Worm (Caenorhabditis elegans) whole organism, L4 larva: Measurements from ENCODE around the gene ZC262.13.

Experiments used
- F26F4.8 ChIP-seq: fragments of 200-800 bp; sonication (Bioruptor generic); conservative IDR thresholded peaks from 2 replicates; pipeline ENCODE4 v1.3.6; 2022; ENCODE audit warnings: missing genetic modification characterization, missing compliant biosample characterization
- F44E2.7 ChIP-seq: fragments of 200-800 bp; sonication (Bioruptor generic); IDR thresholded peaks from 2 replicates; pipeline ENCODE4 v2.1.2; 2022; ENCODE audit warnings: missing genetic modification characterization, missing compliant biosample characterization
- R02D3.7 ChIP-seq: fragments of 150-350 bp; sonication (generic microtip); optimal IDR thresholded peaks from 3 replicates; lab custom pipeline; 2014; ENCODE audit warnings: missing biosample characterization, missing genetic modification characterization
- Y5F2A.4 ChIP-seq: fragments of 200-800 bp; sonication (Bioruptor generic); optimal IDR thresholded peaks from 2 replicates; lab custom pipeline; 2018; ENCODE audit warnings: mild to moderate bottlenecking, missing genetic modification characterization, missing compliant biosample characterization
- aha-1 ChIP-seq: fragments of 150-350 bp; peaks from one replicate; lab custom pipeline; 2014; ENCODE audit warnings: missing biosample characterization, missing genetic modification characterization
- aly-2 ChIP-seq: sonication (generic microtip); optimal IDR thresholded peaks from 2 replicates; lab custom pipeline; 2018; ENCODE audit warnings: missing biosample characterization, missing genetic modification characterization
- arid-1 ChIP-seq: fragments of 200-800 bp; sonication (Bioruptor generic); conservative IDR thresholded peaks from 2 replicates; pipeline ENCODE4 v1.3.6; 2022; ENCODE audit warnings: missing genetic modification reagents, missing genetic modification characterization, missing compliant biosample characterization
- ceh-82 ChIP-seq: sonication (generic microtip); optimal IDR thresholded peaks from 2 replicates; lab custom pipeline; 2017; ENCODE audit warnings: missing biosample characterization, missing genetic modification characterization
- daf-16 ChIP-seq, 3 experiments: sonication (generic microtip); optimal IDR thresholded peaks; 2 replicates each; lab custom pipeline; 2016 to 2017; ENCODE audit warnings: missing genetic modification characterization in 3 of 3, missing genetic modification reagents in 3 of 3, mild to moderate bottlenecking in 2 of 3, missing compliant biosample characterization in 2 of 3, missing biosample characterization in 1 of 3, moderate library complexity in 1 of 3
- daf-8 ChIP-seq: fragments of 200-800 bp; sonication (Bioruptor generic); IDR thresholded peaks from 2 replicates; pipeline ENCODE4 v1.3.6; 2022; ENCODE audit warnings: missing genetic modification characterization, missing compliant biosample characterization
- duxl-1 ChIP-seq: sonication (generic microtip); optimal IDR thresholded peaks from 2 replicates; lab custom pipeline; 2016; ENCODE audit warnings: mild to moderate bottlenecking, missing genetic modification characterization, moderate library complexity, missing compliant biosample characterization; ENCODE audit not compliant: poor library complexity
- egl-43 ChIP-seq: fragments of 200-800 bp; sonication (Bioruptor generic); IDR thresholded peaks from 2 replicates; pipeline ENCODE4 v1.3.6; 2022; ENCODE audit warnings: missing genetic modification reagents, missing genetic modification characterization, missing compliant biosample characterization
- fos-1 ChIP-seq: fragments of 150-350 bp; optimal IDR thresholded peaks from 2 replicates; lab custom pipeline; 2014; ENCODE audit warnings: missing biosample characterization, missing genetic modification characterization
- gei-8 ChIP-seq: fragments of 200-800 bp; sonication (Bioruptor generic); optimal IDR thresholded peaks from 2 replicates; lab custom pipeline; 2018; ENCODE audit warnings: mild to moderate bottlenecking, missing genetic modification characterization, missing compliant biosample characterization
- hlh-30 ChIP-seq: sonication (generic microtip); optimal IDR thresholded peaks from 2 replicates; lab custom pipeline; 2017; ENCODE audit warnings: antibody characterized with exemption, mild to moderate bottlenecking, missing genetic modification characterization, missing compliant biosample characterization; ENCODE audit not compliant: insufficient read depth
- hmg-1.1 ChIP-seq: fragments of 200-800 bp; sonication (Bioruptor generic); IDR thresholded peaks from 2 replicates; pipeline ENCODE4 v1.3.6; 2022; ENCODE audit warnings: missing genetic modification reagents, missing genetic modification characterization, missing compliant biosample characterization
- lin-15B ChIP-seq: fragments of 150-350 bp; sonication (generic microtip); optimal IDR thresholded peaks from 3 replicates; lab custom pipeline; 2014; ENCODE audit warnings: missing biosample characterization, missing genetic modification characterization
- lin-29 ChIP-seq: fragments of 200-800 bp; sonication (Bioruptor generic); IDR thresholded peaks from 2 replicates; pipeline ENCODE4 v1.3.6; 2022; ENCODE audit warnings: missing genetic modification reagents, missing genetic modification characterization, missing compliant biosample characterization
- madf-5 ChIP-seq, 2 experiments: fragments of 200-800 bp; sonication (Bioruptor generic); IDR thresholded peaks; 2 replicates each; pipeline ENCODE4 v1.3.6; 2022; ENCODE audit warnings: missing compliant biosample characterization in 2 of 2, missing genetic modification characterization in 2 of 2
- madf-9 ChIP-seq: fragments of 200-800 bp; sonication (Bioruptor generic); conservative IDR thresholded peaks from 2 replicates; pipeline ENCODE4 v1.3.6; 2022; ENCODE audit warnings: missing genetic modification reagents, missing genetic modification characterization, missing compliant biosample characterization
- mdt-29 ChIP-seq: fragments of 200-800 bp; sonication (Bioruptor generic); IDR thresholded peaks from 2 replicates; pipeline ENCODE4 v1.3.6; 2022; ENCODE audit warnings: missing genetic modification reagents, missing genetic modification characterization, missing compliant biosample characterization
- mxl-2 ChIP-seq: fragments of 200-800 bp; sonication (Bioruptor generic); conservative IDR thresholded peaks from 2 replicates; pipeline ENCODE4 v1.3.6; 2022; ENCODE audit warnings: missing genetic modification reagents, missing genetic modification characterization, missing compliant biosample characterization
- nhr-11 ChIP-seq: fragments of 150-350 bp; optimal IDR thresholded peaks from 2 replicates; lab custom pipeline; 2014; ENCODE audit warnings: missing biosample characterization, missing genetic modification characterization
- nhr-111 ChIP-seq: fragments of 200-800 bp; sonication (Bioruptor generic); optimal IDR thresholded peaks from 2 replicates; lab custom pipeline; 2018; ENCODE audit warnings: mild to moderate bottlenecking, missing genetic modification characterization, missing compliant biosample characterization
- php-3 ChIP-seq: fragments of 200-800 bp; sonication (Bioruptor generic); IDR thresholded peaks from 2 replicates; pipeline ENCODE4 v1.3.6; 2022; ENCODE audit warnings: missing genetic modification reagents, missing genetic modification characterization, missing compliant biosample characterization
- sdz-12 ChIP-seq: fragments of 200-800 bp; sonication (Bioruptor generic); optimal IDR thresholded peaks from 2 replicates; lab custom pipeline; 2018; ENCODE audit warnings: mild to moderate bottlenecking, missing genetic modification characterization, missing compliant biosample characterization
- set-16 ChIP-seq: fragments of 200-800 bp; sonication (Bioruptor generic); IDR thresholded peaks from 2 replicates; pipeline ENCODE4 v1.3.6; 2022; ENCODE audit warnings: missing genetic modification reagents, missing genetic modification characterization, missing compliant biosample characterization
- skn-1 ChIP-seq: fragments of 150-350 bp; optimal IDR thresholded peaks from 2 replicates; lab custom pipeline; 2014; ENCODE audit warnings: missing biosample characterization, missing genetic modification characterization
- unc-39 ChIP-seq: sonication (generic microtip); optimal IDR thresholded peaks from 2 replicates; lab custom pipeline; 2017; ENCODE audit warnings: missing biosample characterization, missing genetic modification characterization
- unc-62 ChIP-seq, 3 experiments: fragments of 150-350 bp in 1 of 3; sonication (generic microtip); optimal IDR thresholded peaks in 2 of 3; peaks in 1 of 3; 1 replicate in 1 of 3; 2 replicates in 2 of 3; lab custom pipeline; 2014 to 2017; ENCODE audit warnings: missing biosample characterization in 3 of 3, missing genetic modification characterization in 3 of 3, missing genetic modification reagents in 3 of 3, missing genotype in 1 of 3
- zfp-2 ChIP-seq: sonication (generic microtip); optimal IDR thresholded peaks from 2 replicates; lab custom pipeline; 2016; ENCODE audit warnings: mild to moderate bottlenecking, missing genetic modification characterization, missing compliant biosample characterization
- ztf-7 ChIP-seq: fragments of 150-350 bp; optimal IDR thresholded peaks from 2 replicates; lab custom pipeline; 2014; ENCODE audit warnings: missing biosample characterization, missing genetic modification characterization

Gene ZC262.13

ce11 chrIII:8319100-8319499 lies 6.9 kb upstream of the ZC262.13 start, which contains the start of gene F10E9.11 (continued):
- no peak for TF ChIP-seq ceh-82 (tag; lab: Kevin White, UChicago)
- TF ChIP-seq set-16 (GFP tag; lab: Robert Waterston, UW) = no peak
- no peak for TF ChIP-seq zfp-2 (tag; lab: Kevin White, UChicago)
- TF ChIP-seq nhr-111 (GFP tag; lab: Kevin White, UChicago) = no peak
- no peak for TF ChIP-seq ztf-7 (tag; lab: Kevin White, UChicago)
- TF ChIP-seq egl-43 = no peak
- TF ChIP-seq R02D3.7 (tag; lab: Kevin White, UChicago) = no peak
- TF ChIP-seq unc-39 (tag; lab: Kevin White, UChicago) = no peak
- peak; percentile 57 for TF ChIP-seq duxl-1 (tag; lab: Kevin White, UChicago)
- TF ChIP-seq mxl-2 (GFP tag; lab: Robert Waterston, UW) = no peak
- peak; percentile 57 for TF ChIP-seq hlh-30 (tag; lab: Kevin White, UChicago)
- no peak for TF ChIP-seq daf-8 (GFP tag; lab: Robert Waterston, UW)
- TF ChIP-seq daf-16 (GFP tag; optimal IDR thresholded peaks at IDR 0.05; lab: Kevin White, UChicago) = no peak
- no peak for TF ChIP-seq daf-16 (tag; optimal IDR thresholded peaks at IDR 0.05; lab: Kevin White, UChicago)
- TF ChIP-seq php-3 = no peak
- TF ChIP-seq Y5F2A.4 = no peak
- peak; percentile 73; the same call in 1 of the 2 replicates for TF ChIP-seq arid-1 (GFP tag; lab: Robert Waterston, UW)
- TF ChIP-seq F26F4.8 (GFP tag; lab: Robert Waterston, UW) = no peak
- no peak for TF ChIP-seq lin-29 (GFP tag; lab: Robert Waterston, UW)

- TF ChIP-seq gei-8 (GFP tag; lab: Kevin White, UChicago) (no peak), skn-1 (tag; lab: Kevin White, UChicago) (no peak), daf-16 (GFP tag; optimal IDR thresholded peaks at IDR 0.05; lab: Kevin White, UChicago) (no peak), daf-16 (tag; optimal IDR thresholded peaks at IDR 0.05; lab: Kevin White, UChicago) (no peak), mdt-29 (GFP tag; lab: Robert Waterston, UW) (no peak)
Measured at ce11 chrIII:8320183-8320582, 5.8 kb upstream of the ZC262.13 start, which contains the start of gene F10E9.10. Gene F10E9.10 (minus strand): TSS chrIII:8320283.

ce11 chrIII:8321225-8321624 lies 4.8 kb upstream of the ZC262.13 start:
- TF ChIP-seq aly-2 (tag; lab: Kevin White, UChicago) (no peak), skn-1 (tag; lab: Kevin White, UChicago) (no peak), madf-9 (no peak), F44E2.7 (GFP tag; lab: Robert Waterston, UW) (no peak), hlh-30 (tag; lab: Kevin White, UChicago) (peak; percentile 6), unc-62 (GFP tag; optimal IDR thresholded peaks at IDR 0.05 in 1 of 2; lab: Kevin White, UChicago) (peak in 1 of 2 experiments; percentile 89), unc-62 (tag; optimal IDR thresholded peaks at IDR 0.05; lab: Kevin White, UChicago) (no peak), hmg-1.1 (0 out of 2 replicates have a peak, but pooled peaks have one; percentile 8), sdz-12 (GFP tag; lab: Kevin White, UChicago) (no peak), fos-1 (no peak), lin-15B (tag; lab: Kevin White, UChicago) (no peak), aha-1 (tag; lab: Kevin White, UChicago) (peak; percentile 7)

ce11 chrIII:8322645-8323213 lies 3.3 kb upstream of the ZC262.13 start, which contains the start of gene F10E9.1:
Gene F10E9.1 (plus strand): TSS chrIII:8323163.
- TF ChIP-seq nhr-11 (tag; lab: Kevin White, UChicago) (peak; percentile 68), madf-5 (GFP tag; IDR thresholded peaks at IDR 0.05; lab: Robert Waterston, UW) (no peak), lin-29 (GFP tag; lab: Robert Waterston, UW) (no peak)
